Fruit fly (Drosophila melanogaster) whole organism, prepupa: ENCODE measurements around the gene Prosbeta2.

Experiments used
- Blimp-1 ChIP-seq: fragments of 200-800 bp; sonication (Bioruptor generic); optimal IDR thresholded peaks from 3 replicates; lab custom pipeline; 2017; ENCODE audit warnings: missing biosample characterization, missing genetic modification characterization, mild to moderate bottlenecking, moderate library complexity, missing genetic modification reagents
- CG11294 ChIP-seq: fragments of 200-800 bp; sonication (Bioruptor generic); IDR thresholded peaks from 2 replicates; pipeline ENCODE4 v1.3.6; 2022; ENCODE audit warnings: missing biosample characterization, missing genetic modification characterization
- CG11762 ChIP-seq: fragments of 200-800 bp; sonication (Bioruptor generic); optimal IDR thresholded peaks from 3 replicates; lab custom pipeline; 2016; ENCODE audit warnings: missing biosample characterization, missing genetic modification characterization; ENCODE audit not compliant: insufficient read depth
- CG15336 ChIP-seq: fragments of 200-800 bp; sonication (Bioruptor generic); IDR thresholded peaks from 2 replicates; pipeline ENCODE4 v1.3.6; 2022; ENCODE audit warnings: missing biosample characterization, missing genetic modification characterization
- CG16779 ChIP-seq: fragments of 200-800 bp; sonication (Bioruptor generic); optimal IDR thresholded peaks from 3 replicates; lab custom pipeline; 2017; ENCODE audit warnings: missing biosample characterization, mild to moderate bottlenecking, missing genetic modification characterization
- CG3032 ChIP-seq: fragments of 200-800 bp; optimal IDR thresholded peaks from 2 replicates; lab custom pipeline; 2019; ENCODE audit warnings: missing biosample characterization, mild to moderate bottlenecking, missing genetic modification characterization, moderate library complexity
- CG31627 ChIP-seq: fragments of 200-800 bp; sonication (Bioruptor generic); optimal IDR thresholded peaks from 3 replicates; lab custom pipeline; 2016; ENCODE audit warnings: missing biosample characterization, missing genetic modification characterization
- CG3919 ChIP-seq: fragments of 200-800 bp; sonication (Bioruptor generic); optimal IDR thresholded peaks from 3 replicates; lab custom pipeline; 2016; ENCODE audit warnings: missing biosample characterization, missing genetic modification characterization
- CG4318 ChIP-seq: fragments of 200-800 bp; sonication (Bioruptor generic); optimal IDR thresholded peaks from 3 replicates; lab custom pipeline; 2017; ENCODE audit warnings: missing biosample characterization, mild to moderate bottlenecking, missing genetic modification characterization
- CG6163 ChIP-seq: fragments of 200-800 bp; sonication (Bioruptor generic); IDR thresholded peaks from 3 replicates; pipeline ENCODE4 v1.3.6; 2022; ENCODE audit warnings: missing biosample characterization, missing genetic modification characterization
- CG6792 ChIP-seq: fragments of 200-800 bp; sonication (Bioruptor generic); optimal IDR thresholded peaks from 3 replicates; lab custom pipeline; 2016; ENCODE audit warnings: missing biosample characterization, missing genetic modification characterization
- CG8119 ChIP-seq: fragments of 200-800 bp; sonication (Bioruptor generic); IDR thresholded peaks from 3 replicates; pipeline ENCODE4 v1.3.6; 2022; ENCODE audit warnings: missing biosample characterization, missing genetic modification characterization
- CG8319 ChIP-seq: fragments of 200-800 bp; sonication (Bioruptor generic); optimal IDR thresholded peaks from 3 replicates; lab custom pipeline; 2016; ENCODE audit warnings: missing biosample characterization, missing genetic modification characterization
- CG8632 ChIP-seq: fragments of 200-800 bp; sonication (Bioruptor generic); optimal IDR thresholded peaks from 3 replicates; lab custom pipeline; 2016; ENCODE audit warnings: missing biosample characterization, missing genetic modification characterization
- Eip75B ChIP-seq: fragments of 200-800 bp; sonication (Bioruptor generic); optimal IDR thresholded peaks from 3 replicates; lab custom pipeline; 2016; ENCODE audit warnings: missing biosample characterization, missing genetic modification characterization
- Eip78C ChIP-seq: fragments of 200-800 bp; sonication (Bioruptor generic); peaks from one replicate; lab custom pipeline; 2016; ENCODE audit warnings: missing biosample characterization, missing genetic modification characterization
- Eip93F ChIP-seq: fragments of 200-800 bp; sonication (Bioruptor generic); optimal IDR thresholded peaks from 2 replicates; lab custom pipeline; 2016; ENCODE audit warnings: missing biosample characterization, mild to moderate bottlenecking, missing genetic modification characterization
- Ets21C ChIP-seq: fragments of 200-800 bp; sonication (Bioruptor generic); optimal IDR thresholded peaks from 3 replicates; lab custom pipeline; 2016; ENCODE audit warnings: missing biosample characterization, missing genetic modification characterization
- Ets96B ChIP-seq: fragments of 200-800 bp; optimal IDR thresholded peaks from 2 replicates; lab custom pipeline; 2019; ENCODE audit warnings: missing biosample characterization, mild to moderate bottlenecking, missing genetic modification characterization, moderate library complexity
- Gug ChIP-seq: fragments of 200-800 bp; sonication (Bioruptor generic); IDR thresholded peaks from 2 replicates; pipeline ENCODE4 v1.3.6; 2022; ENCODE audit warnings: missing biosample characterization, missing genetic modification characterization
- Hr38 ChIP-seq: sonication (Bioruptor generic); optimal IDR thresholded peaks from 2 replicates; lab custom pipeline; 2016; ENCODE audit warnings: missing biosample characterization, missing genetic modification characterization
- Hr39 ChIP-seq: fragments of 200-800 bp; sonication (Bioruptor generic); optimal IDR thresholded peaks from 2 replicates; lab custom pipeline; 2016; ENCODE audit warnings: missing biosample characterization, missing genetic modification characterization
- Lpt ChIP-seq: fragments of 200-800 bp; sonication (Bioruptor generic); optimal IDR thresholded peaks from 3 replicates; lab custom pipeline; 2016; ENCODE audit warnings: missing biosample characterization, missing genetic modification characterization
- Met ChIP-seq: fragments of 200-800 bp; sonication (Bioruptor generic); optimal IDR thresholded peaks from 3 replicates; lab custom pipeline; 2016; ENCODE audit warnings: missing biosample characterization, missing genetic modification characterization
- Smox ChIP-seq: fragments of 200-800 bp; sonication (Bioruptor generic); optimal IDR thresholded peaks from 3 replicates; lab custom pipeline; 2016; ENCODE audit warnings: missing biosample characterization, missing genetic modification characterization
- Sox102F ChIP-seq: fragments of 200-800 bp; sonication (Bioruptor generic); optimal IDR thresholded peaks from 2 replicates; lab custom pipeline; 2016; ENCODE audit warnings: missing biosample characterization, mild to moderate bottlenecking, missing genetic modification characterization
- Sox14 ChIP-seq: fragments of 200-800 bp; sonication (Bioruptor generic); optimal IDR thresholded peaks from 3 replicates; lab custom pipeline; 2016; ENCODE audit warnings: missing biosample characterization, missing genetic modification characterization
- achi ChIP-seq: fragments of 200-800 bp; sonication (Bioruptor generic); optimal IDR thresholded peaks from 3 replicates; lab custom pipeline; 2016; ENCODE audit warnings: missing biosample characterization, missing genetic modification characterization
- acj6 ChIP-seq: fragments of 200-800 bp; sonication (Bioruptor generic); optimal IDR thresholded peaks from 3 replicates; lab custom pipeline; 2016; ENCODE audit warnings: missing biosample characterization, missing genetic modification characterization
- cyc ChIP-seq: fragments of 200-800 bp; sonication (Bioruptor generic); optimal IDR thresholded peaks from 3 replicates; lab custom pipeline; 2016; ENCODE audit warnings: missing biosample characterization, missing genetic modification characterization
- dsx ChIP-seq: fragments of 200-800 bp; optimal IDR thresholded peaks from 3 replicates; lab custom pipeline; 2019; ENCODE audit warnings: missing biosample characterization, mild to moderate bottlenecking, missing genetic modification characterization, moderate library complexity; ENCODE audit not compliant: poor library complexity, severe bottlenecking
- eg ChIP-seq: fragments of 200-800 bp; sonication (Bioruptor generic); IDR thresholded peaks from 3 replicates; pipeline ENCODE4 v1.3.6; 2022; ENCODE audit warnings: missing biosample characterization, missing genetic modification characterization
- esn ChIP-seq: fragments of 200-800 bp; sonication (Bioruptor generic); optimal IDR thresholded peaks from 2 replicates; lab custom pipeline; 2016; ENCODE audit warnings: missing biosample characterization, mild to moderate bottlenecking, missing genetic modification characterization, moderate library complexity
- fd59A ChIP-seq: fragments of 200-800 bp; sonication (Bioruptor generic); optimal IDR thresholded peaks from 2 replicates; lab custom pipeline; 2017; ENCODE audit warnings: missing biosample characterization, mild to moderate bottlenecking, missing genetic modification characterization, missing genetic modification reagents
- fd85E ChIP-seq: fragments of 200-800 bp; sonication (Bioruptor generic); optimal IDR thresholded peaks from 3 replicates; lab custom pipeline; 2016; ENCODE audit warnings: missing biosample characterization, missing genetic modification characterization
- lz ChIP-seq: fragments of 200-800 bp; sonication (Bioruptor generic); optimal IDR thresholded peaks from 3 replicates; lab custom pipeline; 2016; ENCODE audit warnings: missing biosample characterization, missing genetic modification characterization
- net ChIP-seq: fragments of 200-800 bp; sonication (Bioruptor generic); optimal IDR thresholded peaks from 3 replicates; lab custom pipeline; 2016; ENCODE audit warnings: missing biosample characterization, missing genetic modification characterization
- salr ChIP-seq, 2 experiments: fragments of 200-800 bp; sonication (Bioruptor generic); optimal IDR thresholded peaks; 3 replicates each; lab custom pipeline; 2016 to 2018; ENCODE audit warnings: missing biosample characterization in 2 of 2, missing genetic modification characterization in 2 of 2, mild to moderate bottlenecking in 1 of 2
- spab ChIP-seq: fragments of 200-800 bp; sonication (Bioruptor generic); optimal IDR thresholded peaks from 2 replicates; lab custom pipeline; 2017; ENCODE audit warnings: missing biosample characterization, mild to moderate bottlenecking, missing genetic modification characterization, missing genetic modification reagents
- topi ChIP-seq: fragments of 200-800 bp; sonication (Bioruptor generic); optimal IDR thresholded peaks from 3 replicates; lab custom pipeline; 2016; ENCODE audit warnings: missing biosample characterization, missing genetic modification characterization

Gene Prosbeta2

DNA sequence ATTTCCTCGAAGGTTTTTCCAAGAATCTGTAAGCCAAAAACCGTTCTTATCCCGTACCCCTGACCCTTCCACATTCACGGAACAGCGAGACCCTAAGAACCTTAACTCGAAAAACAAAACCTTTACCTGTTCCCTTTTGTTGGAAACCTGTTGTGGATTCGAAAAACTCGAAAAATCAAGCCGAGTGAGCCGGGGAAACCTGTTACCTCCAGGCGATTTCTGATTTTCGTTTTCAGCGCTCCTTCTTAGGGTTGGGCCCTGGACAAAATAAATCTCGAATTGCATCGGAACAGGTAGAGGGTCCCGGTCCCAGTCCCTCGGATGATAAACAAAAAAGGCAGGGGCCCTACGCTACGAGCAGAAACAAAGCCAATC, 26.5 kb upstream of the Prosbeta2 start (continued):
- TF ChIP-seq Smox (GFP tag; lab: Kevin White, UChicago) (no peak), Gug (GFP tag; lab: Robert Waterston, UW) (no peak), Lpt (no peak), esn (GFP tag; lab: Kevin White, UChicago) (no peak), salr (GFP tag; optimal IDR thresholded peaks at IDR 0.05; lab: Kevin White, UChicago) (no peak), Hr38 (GFP tag; lab: Kevin White, UChicago) (no peak), spab (no peak), CG3919 (GFP tag; lab: Kevin White, UChicago) (peak; percentile 11), lz (GFP tag; lab: Kevin White, UChicago) (no peak), Sox14 (GFP tag; lab: Kevin White, UChicago) (no peak), Hr39 (GFP tag; lab: Kevin White, UChicago) (no peak), Eip78C (peak; percentile 65), fd85E (no peak), achi (GFP tag; lab: Kevin White, UChicago) (no peak), fd59A (GFP tag; lab: Kevin White, UChicago) (no peak), CG8632 (no peak), CG6163 (GFP tag; lab: Robert Waterston, UW) (peak; percentile 48; the same call in 1 of the 3 replicates), acj6 (GFP tag; lab: Kevin White, UChicago) (no peak), Ets96B (no peak), CG8119 (GFP tag; lab: Robert Waterston, UW) (no peak), CG11294 (GFP tag; lab: Robert Waterston, UW) (no peak), net (GFP tag; lab: Kevin White, UChicago) (no peak), Sox102F (GFP tag; lab: Kevin White, UChicago) (peak; percentile 10), topi (GFP tag; lab: Kevin White, UChicago) (no peak), Blimp-1 (GFP tag; lab: Kevin White, UChicago) (peak; percentile 77), Eip75B (no peak), eg (no peak), CG15336 (GFP tag; lab: Robert Waterston, UW) (no peak), Met (GFP tag; lab: Kevin White, UChicago) (no peak), CG11762 (GFP tag; lab: Kevin White, UChicago) (no peak), CG8319 (GFP tag; lab: Kevin White, UChicago) (no peak), CG4318 (GFP tag; lab: Kevin White, UChicago) (no peak), Ets21C (GFP tag; lab: Kevin White, UChicago) (no peak), cyc (GFP tag; lab: Kevin White, UChicago) (no peak), Eip93F (GFP tag; lab: Kevin White, UChicago) (peak; percentile 47), CG6792 (GFP tag; lab: Kevin White, UChicago) (no peak)
- TF ChIP-seq, all 60 proteins: peak for 11

DNA sequence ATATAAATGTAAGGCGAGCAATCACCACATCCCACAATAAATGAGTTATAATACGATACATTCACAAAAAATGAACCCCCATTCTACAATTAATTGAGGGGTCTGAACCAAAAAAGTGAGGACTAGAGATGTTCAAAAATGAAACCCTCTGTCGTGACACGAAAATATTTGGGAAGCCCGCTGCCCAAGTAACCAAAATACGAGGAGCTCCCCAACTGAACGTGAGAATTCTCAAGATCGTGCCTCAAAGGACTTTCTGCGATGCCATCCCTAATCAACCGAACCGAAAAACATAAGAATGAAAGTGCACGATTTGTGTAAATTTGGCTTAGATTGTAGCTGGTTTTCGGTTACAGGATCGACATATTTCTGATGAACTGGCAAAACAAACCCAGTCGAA, 25.2 kb upstream of the Prosbeta2 start, which contains the start of gene Ocho:
TSS of gene Ocho (plus strand) at position 336 of the 400 bp plus-strand sequence.
- TF ChIP-seq Ets21C (GFP tag; lab: Kevin White, UChicago): no peak
- peak; percentile 42 for TF ChIP-seq Eip78C
- TF ChIP-seq CG3919 (GFP tag; lab: Kevin White, UChicago): no peak
- peak; percentile 3 for TF ChIP-seq CG31627 (GFP tag; lab: Kevin White, UChicago)
- TF ChIP-seq esn (GFP tag; lab: Kevin White, UChicago): peak; percentile 11

DNA sequence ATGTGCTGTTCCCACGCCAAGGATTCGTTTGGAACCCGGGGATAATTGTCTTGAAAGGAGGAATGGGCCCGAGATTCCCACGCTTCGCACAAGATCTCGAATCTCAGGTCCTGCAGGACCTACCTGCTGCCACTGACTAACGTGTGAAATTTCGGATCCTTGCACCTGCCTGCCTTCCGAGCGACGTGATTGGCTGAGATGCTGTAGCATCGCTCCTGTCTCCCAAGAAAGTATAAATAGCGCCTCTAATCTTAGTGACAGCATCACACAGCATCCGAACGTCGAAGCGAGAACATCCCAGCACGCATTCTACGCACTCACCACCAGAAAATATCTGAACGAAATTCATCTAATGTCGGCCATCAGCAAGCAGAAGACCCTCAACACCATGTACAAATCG, 24.8 kb upstream of the Prosbeta2 start:
- TF ChIP-seq CG16779 (no peak), CG3032 (tag; lab: Kevin White, UChicago) (no peak), Eip75B (no peak), Sox102F (GFP tag; lab: Kevin White, UChicago) (no peak), Smox (GFP tag; lab: Kevin White, UChicago) (no peak), dsx (GFP tag; lab: Kevin White, UChicago) (no peak)
- TF ChIP-seq, all 60 proteins: peak for 0
